Fruit fly (Drosophila melanogaster) whole organism, embryonic: Measurements from ENCODE around the gene armi.

Experiments
- Abd-B ChIP-seq: fragments of 200-800 bp; sonication (Bioruptor generic); optimal IDR thresholded peaks from 2 replicates; lab custom pipeline; 2018; ENCODE audit warnings: missing biosample characterization, mild to moderate bottlenecking, missing genetic modification characterization, moderate library complexity
- Atf6 ChIP-seq: fragments of 200-800 bp; sonication (Bioruptor generic); IDR thresholded peaks from 2 replicates; pipeline ENCODE4 v1.3.6; 2022; ENCODE audit warnings: missing biosample characterization, missing genetic modification characterization
- CG12104 ChIP-seq: fragments of 200-800 bp; sonication (Bioruptor generic); optimal IDR thresholded peaks from 3 replicates; lab custom pipeline; 2016; ENCODE audit warnings: missing biosample characterization, missing genetic modification characterization
- CG12659 ChIP-seq: fragments of 200-800 bp; sonication (Bioruptor generic); optimal IDR thresholded peaks from 3 replicates; lab custom pipeline; 2017; ENCODE audit warnings: mild to moderate bottlenecking, missing biosample characterization, missing genetic modification reagents, missing genetic modification characterization
- CG12744 ChIP-seq: fragments of 200-800 bp; sonication (Bioruptor generic); optimal IDR thresholded peaks from 2 replicates; lab custom pipeline; 2016; ENCODE audit warnings: missing biosample characterization, missing genetic modification characterization
- CG14014 ChIP-seq: fragments of 200-800 bp; sonication (Bioruptor generic); IDR thresholded peaks from 2 replicates; pipeline ENCODE4 v1.3.6; 2022; ENCODE audit warnings: missing biosample characterization, missing genetic modification characterization
- CG14710 ChIP-seq: fragments of 200-800 bp; sonication (Bioruptor generic); optimal IDR thresholded peaks from 3 replicates; lab custom pipeline; 2019; ENCODE audit warnings: missing biosample characterization, mild to moderate bottlenecking, missing genetic modification characterization, moderate library complexity
- CG15514 ChIP-seq: fragments of 200-800 bp; sonication (Bioruptor generic); optimal IDR thresholded peaks from 3 replicates; lab custom pipeline; 2017; ENCODE audit warnings: missing biosample characterization, missing genetic modification characterization, mild to moderate bottlenecking, moderate library complexity, missing genetic modification reagents
- CG1792 ChIP-seq: fragments of 200-800 bp; sonication (Bioruptor generic); optimal IDR thresholded peaks from 2 replicates; lab custom pipeline; 2016; ENCODE audit warnings: missing biosample characterization, missing genetic modification characterization
- CG1832 ChIP-seq: fragments of 200-800 bp; sonication (Bioruptor generic); optimal IDR thresholded peaks from 2 replicates; lab custom pipeline; 2017; ENCODE audit warnings: missing biosample characterization, mild to moderate bottlenecking, missing genetic modification characterization, inconsistent platforms
- CG18476 ChIP-seq: fragments of 200-800 bp; sonication (Bioruptor generic); optimal IDR thresholded peaks from 2 replicates; lab custom pipeline; 2016; ENCODE audit warnings: missing biosample characterization, mild to moderate bottlenecking, missing genetic modification characterization
- CG2202 ChIP-seq: fragments of 200-800 bp; sonication (Bioruptor generic); optimal IDR thresholded peaks from 2 replicates; lab custom pipeline; 2018; ENCODE audit warnings: missing biosample characterization, mild to moderate bottlenecking, missing genetic modification characterization
- CG31224 ChIP-seq: fragments of 200-800 bp; sonication (Bioruptor generic); IDR thresholded peaks from 2 replicates; pipeline ENCODE4 v1.3.6; 2022; ENCODE audit warnings: missing biosample characterization, missing genetic modification characterization
- CG31388 ChIP-seq: fragments of 200-800 bp; sonication (Bioruptor generic); optimal IDR thresholded peaks from 2 replicates; lab custom pipeline; 2016; ENCODE audit warnings: missing biosample characterization, missing genetic modification characterization
- CG4820 ChIP-seq: fragments of 200-800 bp; sonication (Bioruptor generic); optimal IDR thresholded peaks from 3 replicates; lab custom pipeline; 2016; ENCODE audit warnings: missing biosample characterization, missing genetic modification characterization
- CG4854 ChIP-seq: fragments of 200-800 bp; sonication (Bioruptor generic); optimal IDR thresholded peaks from 2 replicates; lab custom pipeline; 2016; ENCODE audit warnings: missing biosample characterization, missing genetic modification characterization, inconsistent platforms
- CG6175 ChIP-seq: fragments of 200-800 bp; sonication (Bioruptor generic); IDR thresholded peaks from 3 replicates; pipeline ENCODE4 v1.3.6; 2022; ENCODE audit warnings: missing biosample characterization, missing genetic modification characterization
- CG6765 ChIP-seq: fragments of 200-800 bp; sonication (Bioruptor generic); optimal IDR thresholded peaks from 3 replicates; lab custom pipeline; 2017; ENCODE audit warnings: missing biosample characterization, mild to moderate bottlenecking, missing genetic modification characterization
- CG8478 ChIP-seq: fragments of >200 bp; optimal IDR thresholded peaks from 2 replicates; lab custom pipeline; 2018
- CG9609 ChIP-seq: fragments of 200-800 bp; sonication (Bioruptor generic); optimal IDR thresholded peaks from 3 replicates; lab custom pipeline; 2016; ENCODE audit warnings: missing biosample characterization, missing genetic modification characterization
- D19B ChIP-seq: fragments of 200-800 bp; sonication (Bioruptor generic); optimal IDR thresholded peaks from 2 replicates; lab custom pipeline; 2017; ENCODE audit warnings: missing biosample characterization, mild to moderate bottlenecking, missing genetic modification characterization
- Deaf1 ChIP-seq: fragments of 200-800 bp; optimal IDR thresholded peaks from 3 replicates; lab custom pipeline; 2019; ENCODE audit warnings: missing biosample characterization, mild to moderate bottlenecking, missing genetic modification characterization, moderate library complexity
- Drgx ChIP-seq: fragments of 200-800 bp; sonication (Bioruptor generic); IDR thresholded peaks from 2 replicates; pipeline ENCODE4 v1.3.6; 2022; ENCODE audit warnings: missing biosample characterization, missing genetic modification characterization
- Fer3 ChIP-seq: fragments of 200-800 bp; sonication (Bioruptor generic); optimal IDR thresholded peaks from 2 replicates; lab custom pipeline; 2018; ENCODE audit warnings: missing biosample characterization, mild to moderate bottlenecking, missing genetic modification characterization, moderate library complexity
- Mrtf ChIP-seq: fragments of 200-800 bp; sonication (Bioruptor generic); IDR thresholded peaks from 3 replicates; pipeline ENCODE4 v1.3.6; 2022; ENCODE audit warnings: missing biosample characterization, missing genetic modification characterization
- Sin3A ChIP-seq: fragments of >200 bp; optimal IDR thresholded peaks from 2 replicates; lab custom pipeline; 2018
- Vsx1 ChIP-seq: fragments of 200-800 bp; sonication (Bioruptor generic); optimal IDR thresholded peaks from 2 replicates; lab custom pipeline; 2017; ENCODE audit warnings: missing biosample characterization, mild to moderate bottlenecking, missing genetic modification characterization, missing genetic modification reagents
- bbx ChIP-seq: fragments of 200-800 bp; sonication (Bioruptor generic); IDR thresholded peaks from 2 replicates; pipeline ENCODE4 v1.3.6; 2022; ENCODE audit warnings: missing biosample characterization, missing genetic modification characterization; ENCODE audit not compliant: partially characterized antibody
- bigmax ChIP-seq: fragments of 200-800 bp; sonication (Bioruptor generic); optimal IDR thresholded peaks from 2 replicates; lab custom pipeline; 2018; ENCODE audit warnings: missing biosample characterization, mild to moderate bottlenecking, missing genetic modification characterization
- caup ChIP-seq: fragments of 200-800 bp; sonication (Bioruptor generic); optimal IDR thresholded peaks from 3 replicates; lab custom pipeline; 2017; ENCODE audit warnings: missing biosample characterization, mild to moderate bottlenecking, missing genetic modification characterization, moderate library complexity; ENCODE audit not compliant: severe bottlenecking
- emc ChIP-seq: fragments of 200-800 bp; sonication (Bioruptor generic); optimal IDR thresholded peaks from 2 replicates; lab custom pipeline; 2016; ENCODE audit warnings: missing biosample characterization, missing genetic modification characterization
- exex ChIP-seq: fragments of 200-800 bp; sonication (Bioruptor generic); optimal IDR thresholded peaks from 4 replicates; lab custom pipeline; 2018; ENCODE audit warnings: missing biosample characterization, mild to moderate bottlenecking, missing genetic modification characterization, moderate library complexity
- knrl ChIP-seq: fragments of 200-800 bp; sonication (Bioruptor generic); IDR thresholded peaks from 3 replicates; pipeline ENCODE4 v1.3.6; 2022; ENCODE audit warnings: missing biosample characterization, missing genetic modification characterization; ENCODE audit not compliant: partially characterized antibody
- mirr ChIP-seq: fragments of 200-800 bp; sonication (Bioruptor generic); optimal IDR thresholded peaks from 3 replicates; lab custom pipeline; 2018; ENCODE audit warnings: missing biosample characterization, mild to moderate bottlenecking, missing genetic modification characterization
- nau ChIP-seq: fragments of 200-800 bp; sonication (Bioruptor generic); optimal IDR thresholded peaks from 3 replicates; lab custom pipeline; 2017; ENCODE audit warnings: missing biosample characterization, mild to moderate bottlenecking, missing genetic modification characterization, missing genetic modification reagents
- nerfin-1 ChIP-seq: fragments of 200-800 bp; sonication (Bioruptor generic); optimal IDR thresholded peaks from 3 replicates; lab custom pipeline; 2019; ENCODE audit warnings: missing biosample characterization, mild to moderate bottlenecking, missing genetic modification characterization, moderate library complexity
- prd ChIP-seq, 3 experiments: fragments of >200 bp in 2 of 3; fragments of 200-800 bp in 1 of 3; sonication (Bioruptor generic) in 1 of 3; optimal IDR thresholded peaks in 2 of 3; IDR thresholded peaks in 1 of 3; 2 replicates in 2 of 3; 3 replicates in 1 of 3; pipeline versions ENCODE4 v1.3.6 to Lab custom; 2017 to 2022; ENCODE audit warnings: missing biosample characterization in 1 of 3, missing genetic modification characterization in 1 of 3
- ranshi ChIP-seq: fragments of 200-800 bp; sonication (Bioruptor generic); IDR thresholded peaks from 2 replicates; pipeline ENCODE4 v1.3.6; 2022; ENCODE audit warnings: missing biosample characterization, missing genetic modification characterization
- repo ChIP-seq: fragments of 200-800 bp; sonication (Bioruptor generic); optimal IDR thresholded peaks from 2 replicates; lab custom pipeline; 2016; ENCODE audit warnings: missing biosample characterization, missing genetic modification characterization
- scrt ChIP-seq: fragments of 200-800 bp; sonication (Bioruptor generic); optimal IDR thresholded peaks from 2 replicates; lab custom pipeline; 2018; ENCODE audit warnings: missing biosample characterization, mild to moderate bottlenecking, missing genetic modification characterization, moderate library complexity
- sd ChIP-seq: fragments of 200-800 bp; sonication (Bioruptor generic); optimal IDR thresholded peaks from 3 replicates; lab custom pipeline; 2018; ENCODE audit warnings: missing biosample characterization, mild to moderate bottlenecking, missing genetic modification characterization, moderate library complexity
- slou ChIP-seq: fragments of 200-800 bp; sonication (Bioruptor generic); optimal IDR thresholded peaks from 3 replicates; lab custom pipeline; 2016; ENCODE audit warnings: missing biosample characterization, missing genetic modification characterization
- sna ChIP-seq: fragments of 200-800 bp; sonication (Bioruptor generic); IDR thresholded peaks from 2 replicates; pipeline ENCODE4 v1.3.6; 2022; ENCODE audit warnings: missing biosample characterization, missing genetic modification characterization; ENCODE audit not compliant: partially characterized antibody
- sob ChIP-seq: fragments of 200-800 bp; sonication (Bioruptor generic); IDR thresholded peaks from 2 replicates; pipeline ENCODE4 v1.3.6; 2022; ENCODE audit warnings: missing biosample characterization, missing genetic modification characterization
- sug ChIP-seq: fragments of 200-800 bp; optimal IDR thresholded peaks from 2 replicates; lab custom pipeline; 2019; ENCODE audit warnings: missing biosample characterization, mild to moderate bottlenecking, missing genetic modification characterization, moderate library complexity
- tap ChIP-seq: fragments of 200-800 bp; optimal IDR thresholded peaks from 3 replicates; lab custom pipeline; 2019; ENCODE audit warnings: missing biosample characterization, mild to moderate bottlenecking, missing genetic modification characterization, moderate library complexity
- tup ChIP-seq: fragments of 200-800 bp; sonication (Bioruptor generic); optimal IDR thresholded peaks from 2 replicates; lab custom pipeline; 2016; ENCODE audit warnings: missing biosample characterization, mild to moderate bottlenecking, missing genetic modification characterization, moderate library complexity
- tx ChIP-seq: fragments of 200-800 bp; sonication (Bioruptor generic); optimal IDR thresholded peaks from 2 replicates; lab custom pipeline; 2016; ENCODE audit warnings: missing biosample characterization, missing genetic modification characterization

armi gene

DNA sequence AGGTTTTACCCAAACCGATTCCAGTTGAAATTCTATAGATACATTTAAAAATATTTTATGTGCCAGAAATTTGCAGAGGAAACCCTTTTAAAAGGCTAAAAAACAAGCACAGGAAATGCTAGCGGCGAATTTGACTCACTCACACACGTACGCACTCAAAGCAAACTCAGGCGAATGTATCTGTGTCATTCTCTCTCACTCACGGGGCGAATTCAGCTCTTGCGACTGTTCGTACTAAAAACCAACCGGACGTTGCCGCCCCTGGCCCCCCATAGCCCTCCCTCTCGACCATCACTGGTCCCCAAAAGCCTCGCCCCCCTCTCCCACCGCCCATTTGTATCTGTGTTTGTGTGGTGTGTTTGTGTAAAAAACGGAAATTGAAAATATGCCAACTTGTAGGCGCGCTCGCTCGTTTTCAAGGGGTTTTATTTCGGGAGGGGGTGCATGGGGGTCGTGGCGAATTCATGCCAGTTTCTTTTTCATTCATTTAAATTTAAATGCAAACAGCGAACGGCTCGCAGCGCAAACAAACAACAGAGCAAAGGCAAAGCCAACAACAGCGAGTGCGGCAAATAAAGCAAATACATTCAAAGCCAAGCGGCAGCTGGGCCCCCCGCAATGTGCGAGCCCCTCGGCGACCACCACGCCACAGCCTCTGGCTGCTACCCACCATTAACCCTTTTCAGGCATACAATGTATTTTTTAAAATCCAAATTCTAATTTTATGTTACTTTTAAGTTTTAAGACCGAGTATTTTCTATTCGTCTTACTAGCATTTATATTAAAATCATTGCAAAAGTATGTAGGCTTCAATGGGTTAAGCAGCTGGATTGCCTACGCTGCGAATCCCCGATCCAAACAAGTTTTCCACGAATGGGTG lies 42.7 kb upstream of the armi start (continued):
- TF ChIP-seq CG4820 (GFP tag; lab: Kevin White, UChicago) (peak; percentile 40), Mrtf (GFP tag; lab: Robert Waterston, UW) (peak; percentile 76; the same call in 2 of the 3 replicates), CG6765 (GFP tag; lab: Kevin White, UChicago) (peak; percentile 79), tx (GFP tag; lab: Kevin White, UChicago) (peak; percentile 55), tap (tag; lab: Kevin White, UChicago) (peak; percentile 54), CG31388 (GFP tag; lab: Kevin White, UChicago) (no peak), bigmax (peak; percentile 22), CG6175 (GFP tag; lab: Robert Waterston, UW) (peak; percentile 79; the same call in 2 of the 3 replicates), CG15514 (GFP tag; lab: Kevin White, UChicago) (peak; percentile 54), CG18476 (GFP tag; lab: Kevin White, UChicago) (peak; percentile 77), Deaf1 (tag; lab: Kevin White, UChicago) (peak; percentile 94), scrt (GFP tag; lab: Kevin White, UChicago) (peak; percentile 70), CG14014 (GFP tag; lab: Robert Waterston, UW) (peak; percentile 90), CG14710 (tag; lab: Kevin White, UChicago) (peak; percentile 3), Sin3A (lab: Kevin White, UChicago) (no peak), sd (tag; lab: Kevin White, UChicago) (peak; percentile 97), prd (optimal IDR thresholded peaks at IDR 0.05; lab: Kevin White, UChicago) (no peak), prd (GFP tag; IDR thresholded peaks at IDR 0.05; lab: Robert Waterston, UW) (peak; percentile 80), Drgx (GFP tag; lab: Robert Waterston, UW) (peak; percentile 99), nau (GFP tag; lab: Kevin White, UChicago) (peak; percentile 86), sob (GFP tag; lab: Robert Waterston, UW) (peak; percentile 82), Abd-B (peak; percentile 30), CG12744 (GFP tag; lab: Kevin White, UChicago) (peak; percentile 1), exex (tag; lab: Kevin White, UChicago) (peak; percentile 62), slou (peak; percentile 36), CG1832 (GFP tag; lab: Kevin White, UChicago) (no peak), CG31224 (peak; percentile 69), sna (GFP tag; lab: Robert Waterston, UW) (no peak), CG1792 (GFP tag; lab: Kevin White, UChicago) (peak; percentile 66), Vsx1 (GFP tag; lab: Kevin White, UChicago) (peak; percentile 76), ranshi (GFP tag; lab: Robert Waterston, UW) (peak; percentile 84), CG12104 (peak; percentile 62), mirr (GFP tag; lab: Kevin White, UChicago) (peak; percentile 99), CG2202 (tag; lab: Kevin White, UChicago) (no peak), caup (peak; percentile 86), nerfin-1 (tag; lab: Kevin White, UChicago) (peak; percentile 19), emc (GFP tag; lab: Kevin White, UChicago) (peak; percentile 43), sug (peak; percentile 98), CG8478 (no peak), tup (GFP tag; lab: Kevin White, UChicago) (no peak), CG9609 (GFP tag; lab: Kevin White, UChicago) (peak; percentile 67), CG4854 (GFP tag; lab: Kevin White, UChicago) (peak; percentile 47), knrl (GFP tag; lab: Robert Waterston, UW) (peak; percentile 46; the same call in 2 of the 3 replicates), Atf6 (GFP tag; lab: Robert Waterston, UW) (peak; percentile 80), bbx (GFP tag; lab: Robert Waterston, UW) (peak; percentile 11; the same call in 1 of the 2 replicates), D19B (GFP tag; lab: Kevin White, UChicago) (peak; percentile 65), Fer3 (tag; lab: Kevin White, UChicago) (peak; percentile 67), CG12659 (GFP tag; lab: Kevin White, UChicago) (peak; percentile 76), repo (GFP tag; lab: Kevin White, UChicago) (no peak)
